Worm (Caenorhabditis elegans): ENCODE measurements around the gene nhr-251.

DNA sequence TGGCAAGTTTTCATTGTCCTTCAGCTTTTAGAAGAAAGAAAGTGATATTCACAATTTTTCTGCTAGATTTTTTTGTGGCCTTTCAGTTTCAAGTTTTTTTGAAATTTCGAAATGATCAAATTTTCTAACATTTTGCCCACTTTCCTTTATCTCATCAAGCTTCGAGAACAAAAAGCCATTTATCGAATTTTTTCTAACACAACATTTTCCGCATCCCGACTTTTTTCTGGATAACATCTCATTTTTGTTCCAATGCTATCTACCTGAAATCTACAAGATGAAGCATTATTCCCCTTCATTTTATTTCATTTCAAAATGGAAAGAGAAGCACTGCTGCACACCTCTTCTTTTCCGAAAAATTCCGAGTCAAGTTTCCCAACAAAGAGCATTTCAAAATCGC, 7.4 kb upstream of the nhr-251 start, which contains the start of gene ZK488.5:
- no peak for TF ChIP-seq ama-1 (optimal IDR thresholded peaks at IDR 0.05)
- TF ChIP-seq ama-1 (GFP tag; optimal IDR thresholded peaks at IDR 0.05), result no peak
- no peak for TF ChIP-seq tlf-1 (GFP tag; optimal IDR thresholded peaks at IDR 0.05)
- no peak for TF ChIP-seq lin-40 (tag; optimal IDR thresholded peaks at IDR 0.05)
- no peak for TF ChIP-seq ztf-3 (GFP tag; optimal IDR thresholded peaks at IDR 0.05)
- no peak for TF ChIP-seq F55B11.4 (tag; optimal IDR thresholded peaks at IDR 0.05; ENCODE audit: borderline replicate concordance, insufficient read depth)
- no peak for TF ChIP-seq hlh-26 (GFP tag; conservative IDR thresholded peaks at IDR 0.05)
- TF ChIP-seq ztf-26 (tag; optimal IDR thresholded peaks at IDR 0.05), result no peak
- no peak for TF ChIP-seq nfya-1 (tag; optimal IDR thresholded peaks at IDR 0.05; ENCODE audit: borderline replicate concordance, insufficient read depth)
- no peak for TF ChIP-seq attf-5 (GFP tag; optimal IDR thresholded peaks at IDR 0.05)
- TF ChIP-seq unc-62 (GFP tag; optimal IDR thresholded peaks at IDR 0.05), result no peak
- no peak for TF ChIP-seq zim-3 (tag; optimal IDR thresholded peaks at IDR 0.05)
- TF ChIP-seq sptf-2 (GFP tag; optimal IDR thresholded peaks at IDR 0.05), result no peak
- TF ChIP-seq lin-26 (GFP tag; IDR thresholded peaks at IDR 0.05), result no peak
